Fruit fly (Drosophila melanogaster) whole organism, prepupa: Measurements from ENCODE around the gene Pex10.

ENCODE experiments used
- Blimp-1 ChIP-seq: fragments of 200-800 bp; sonication (Bioruptor generic); optimal IDR thresholded peaks from 3 replicates; lab custom pipeline; 2017; ENCODE audit warnings: missing biosample characterization, missing genetic modification characterization, mild to moderate bottlenecking, moderate library complexity, missing genetic modification reagents
- CG10631 ChIP-seq: fragments of 200-800 bp; sonication (Bioruptor generic); optimal IDR thresholded peaks from 2 replicates; lab custom pipeline; 2016; ENCODE audit warnings: missing biosample characterization, missing genetic modification characterization
- CG10669 ChIP-seq: fragments of 200-800 bp; sonication (Bioruptor generic); optimal IDR thresholded peaks from 3 replicates; lab custom pipeline; 2018; ENCODE audit warnings: missing biosample characterization, mild to moderate bottlenecking, missing genetic modification characterization, moderate library complexity
- CG11294 ChIP-seq: fragments of 200-800 bp; sonication (Bioruptor generic); IDR thresholded peaks from 2 replicates; pipeline ENCODE4 v1.3.6; 2022; ENCODE audit warnings: missing biosample characterization, missing genetic modification characterization
- CG11762 ChIP-seq: fragments of 200-800 bp; sonication (Bioruptor generic); optimal IDR thresholded peaks from 3 replicates; lab custom pipeline; 2016; ENCODE audit warnings: missing biosample characterization, missing genetic modification characterization; ENCODE audit not compliant: insufficient read depth
- CG11902 ChIP-seq: fragments of 200-800 bp; sonication (Bioruptor generic); optimal IDR thresholded peaks from 3 replicates; lab custom pipeline; 2016; ENCODE audit warnings: missing biosample characterization, missing genetic modification characterization
- CG15336 ChIP-seq: fragments of 200-800 bp; sonication (Bioruptor generic); IDR thresholded peaks from 2 replicates; pipeline ENCODE4 v1.3.6; 2022; ENCODE audit warnings: missing biosample characterization, missing genetic modification characterization
- CG1621 ChIP-seq: fragments of 200-800 bp; sonication (Bioruptor generic); optimal IDR thresholded peaks from 3 replicates; lab custom pipeline; 2018; ENCODE audit warnings: missing biosample characterization, mild to moderate bottlenecking, missing genetic modification characterization
- CG16779 ChIP-seq: fragments of 200-800 bp; sonication (Bioruptor generic); optimal IDR thresholded peaks from 3 replicates; lab custom pipeline; 2017; ENCODE audit warnings: missing biosample characterization, mild to moderate bottlenecking, missing genetic modification characterization
- CG31627 ChIP-seq: fragments of 200-800 bp; sonication (Bioruptor generic); optimal IDR thresholded peaks from 3 replicates; lab custom pipeline; 2016; ENCODE audit warnings: missing biosample characterization, missing genetic modification characterization
- CG32006 ChIP-seq: fragments of 200-800 bp; sonication (Bioruptor generic); optimal IDR thresholded peaks from 3 replicates; lab custom pipeline; 2017; ENCODE audit warnings: missing biosample characterization, mild to moderate bottlenecking, missing genetic modification characterization
- CG34406 ChIP-seq: fragments of 200-800 bp; sonication (Bioruptor generic); optimal IDR thresholded peaks from 3 replicates; lab custom pipeline; 2016; ENCODE audit warnings: missing biosample characterization, missing genetic modification characterization
- CG4318 ChIP-seq: fragments of 200-800 bp; sonication (Bioruptor generic); optimal IDR thresholded peaks from 3 replicates; lab custom pipeline; 2017; ENCODE audit warnings: missing biosample characterization, mild to moderate bottlenecking, missing genetic modification characterization
- CG6163 ChIP-seq: fragments of 200-800 bp; sonication (Bioruptor generic); IDR thresholded peaks from 3 replicates; pipeline ENCODE4 v1.3.6; 2022; ENCODE audit warnings: missing biosample characterization, missing genetic modification characterization
- CG6276 ChIP-seq: fragments of 200-800 bp; sonication (Bioruptor generic); optimal IDR thresholded peaks from 2 replicates; lab custom pipeline; 2017; ENCODE audit warnings: missing biosample characterization, mild to moderate bottlenecking, missing genetic modification characterization
- CG6792 ChIP-seq: fragments of 200-800 bp; sonication (Bioruptor generic); optimal IDR thresholded peaks from 3 replicates; lab custom pipeline; 2016; ENCODE audit warnings: missing biosample characterization, missing genetic modification characterization
- CG6808 ChIP-seq: fragments of 200-800 bp; sonication (Bioruptor generic); optimal IDR thresholded peaks from 3 replicates; lab custom pipeline; 2017; ENCODE audit warnings: missing biosample characterization, missing genetic modification characterization, mild to moderate bottlenecking, moderate library complexity, missing genetic modification reagents
- CG8119 ChIP-seq: fragments of 200-800 bp; sonication (Bioruptor generic); IDR thresholded peaks from 3 replicates; pipeline ENCODE4 v1.3.6; 2022; ENCODE audit warnings: missing biosample characterization, missing genetic modification characterization
- CG8319 ChIP-seq: fragments of 200-800 bp; sonication (Bioruptor generic); optimal IDR thresholded peaks from 3 replicates; lab custom pipeline; 2016; ENCODE audit warnings: missing biosample characterization, missing genetic modification characterization
- CG8632 ChIP-seq: fragments of 200-800 bp; sonication (Bioruptor generic); optimal IDR thresholded peaks from 3 replicates; lab custom pipeline; 2016; ENCODE audit warnings: missing biosample characterization, missing genetic modification characterization
- CG9139 ChIP-seq: fragments of 200-800 bp; sonication (Bioruptor generic); optimal IDR thresholded peaks from 3 replicates; lab custom pipeline; 2017; ENCODE audit warnings: missing biosample characterization, mild to moderate bottlenecking, missing genetic modification characterization
- Eip75B ChIP-seq: fragments of 200-800 bp; sonication (Bioruptor generic); optimal IDR thresholded peaks from 3 replicates; lab custom pipeline; 2016; ENCODE audit warnings: missing biosample characterization, missing genetic modification characterization
- Eip93F ChIP-seq: fragments of 200-800 bp; sonication (Bioruptor generic); optimal IDR thresholded peaks from 2 replicates; lab custom pipeline; 2016; ENCODE audit warnings: missing biosample characterization, mild to moderate bottlenecking, missing genetic modification characterization
- Ets21C ChIP-seq: fragments of 200-800 bp; sonication (Bioruptor generic); optimal IDR thresholded peaks from 3 replicates; lab custom pipeline; 2016; ENCODE audit warnings: missing biosample characterization, missing genetic modification characterization
- Ets96B ChIP-seq: fragments of 200-800 bp; optimal IDR thresholded peaks from 2 replicates; lab custom pipeline; 2019; ENCODE audit warnings: missing biosample characterization, mild to moderate bottlenecking, missing genetic modification characterization, moderate library complexity
- Gug ChIP-seq: fragments of 200-800 bp; sonication (Bioruptor generic); IDR thresholded peaks from 2 replicates; pipeline ENCODE4 v1.3.6; 2022; ENCODE audit warnings: missing biosample characterization, missing genetic modification characterization
- Hr38 ChIP-seq: sonication (Bioruptor generic); optimal IDR thresholded peaks from 2 replicates; lab custom pipeline; 2016; ENCODE audit warnings: missing biosample characterization, missing genetic modification characterization
- Hr39 ChIP-seq: fragments of 200-800 bp; sonication (Bioruptor generic); optimal IDR thresholded peaks from 2 replicates; lab custom pipeline; 2016; ENCODE audit warnings: missing biosample characterization, missing genetic modification characterization
- Hr4 ChIP-seq: fragments of 200-800 bp; sonication (Bioruptor generic); optimal IDR thresholded peaks from 3 replicates; lab custom pipeline; 2016; ENCODE audit warnings: missing biosample characterization, missing genetic modification characterization
- Lpt ChIP-seq: fragments of 200-800 bp; sonication (Bioruptor generic); optimal IDR thresholded peaks from 3 replicates; lab custom pipeline; 2016; ENCODE audit warnings: missing biosample characterization, missing genetic modification characterization
- OdsH ChIP-seq: fragments of 200-800 bp; sonication (Bioruptor generic); optimal IDR thresholded peaks from 3 replicates; lab custom pipeline; 2016; ENCODE audit warnings: missing biosample characterization, missing genetic modification characterization
- Smox ChIP-seq: fragments of 200-800 bp; sonication (Bioruptor generic); optimal IDR thresholded peaks from 3 replicates; lab custom pipeline; 2016; ENCODE audit warnings: missing biosample characterization, missing genetic modification characterization
- Sox14 ChIP-seq: fragments of 200-800 bp; sonication (Bioruptor generic); optimal IDR thresholded peaks from 3 replicates; lab custom pipeline; 2016; ENCODE audit warnings: missing biosample characterization, missing genetic modification characterization
- Sox15 ChIP-seq: fragments of 200-800 bp; sonication (Bioruptor generic); optimal IDR thresholded peaks from 3 replicates; lab custom pipeline; 2016; ENCODE audit warnings: missing biosample characterization, missing genetic modification characterization
- achi ChIP-seq: fragments of 200-800 bp; sonication (Bioruptor generic); optimal IDR thresholded peaks from 3 replicates; lab custom pipeline; 2016; ENCODE audit warnings: missing biosample characterization, missing genetic modification characterization
- acj6 ChIP-seq: fragments of 200-800 bp; sonication (Bioruptor generic); optimal IDR thresholded peaks from 3 replicates; lab custom pipeline; 2016; ENCODE audit warnings: missing biosample characterization, missing genetic modification characterization
- cyc ChIP-seq: fragments of 200-800 bp; sonication (Bioruptor generic); optimal IDR thresholded peaks from 3 replicates; lab custom pipeline; 2016; ENCODE audit warnings: missing biosample characterization, missing genetic modification characterization
- dac ChIP-seq: fragments of 200-800 bp; sonication (Bioruptor generic); optimal IDR thresholded peaks from 2 replicates; lab custom pipeline; 2017; ENCODE audit warnings: missing biosample characterization, mild to moderate bottlenecking, missing genetic modification characterization
- eg ChIP-seq: fragments of 200-800 bp; sonication (Bioruptor generic); IDR thresholded peaks from 3 replicates; pipeline ENCODE4 v1.3.6; 2022; ENCODE audit warnings: missing biosample characterization, missing genetic modification characterization
- fd59A ChIP-seq: fragments of 200-800 bp; sonication (Bioruptor generic); optimal IDR thresholded peaks from 2 replicates; lab custom pipeline; 2017; ENCODE audit warnings: missing biosample characterization, mild to moderate bottlenecking, missing genetic modification characterization, missing genetic modification reagents
- fd85E ChIP-seq: fragments of 200-800 bp; sonication (Bioruptor generic); optimal IDR thresholded peaks from 3 replicates; lab custom pipeline; 2016; ENCODE audit warnings: missing biosample characterization, missing genetic modification characterization
- fkh ChIP-seq: fragments of 200-800 bp; sonication (Bioruptor generic); optimal IDR thresholded peaks from 3 replicates; lab custom pipeline; 2017; ENCODE audit warnings: missing biosample characterization, mild to moderate bottlenecking, missing genetic modification characterization, moderate library complexity
- lz ChIP-seq: fragments of 200-800 bp; sonication (Bioruptor generic); optimal IDR thresholded peaks from 3 replicates; lab custom pipeline; 2016; ENCODE audit warnings: missing biosample characterization, missing genetic modification characterization
- net ChIP-seq: fragments of 200-800 bp; sonication (Bioruptor generic); optimal IDR thresholded peaks from 3 replicates; lab custom pipeline; 2016; ENCODE audit warnings: missing biosample characterization, missing genetic modification characterization
- pdm3 ChIP-seq: fragments of 200-800 bp; sonication (Bioruptor generic); optimal IDR thresholded peaks from 3 replicates; lab custom pipeline; 2016; ENCODE audit warnings: missing biosample characterization, missing genetic modification characterization
- salr ChIP-seq, 2 experiments: fragments of 200-800 bp; sonication (Bioruptor generic); optimal IDR thresholded peaks; 3 replicates each; lab custom pipeline; 2016 to 2018; ENCODE audit warnings: missing biosample characterization in 2 of 2, missing genetic modification characterization in 2 of 2, mild to moderate bottlenecking in 1 of 2
- spab ChIP-seq: fragments of 200-800 bp; sonication (Bioruptor generic); optimal IDR thresholded peaks from 2 replicates; lab custom pipeline; 2017; ENCODE audit warnings: missing biosample characterization, mild to moderate bottlenecking, missing genetic modification characterization, missing genetic modification reagents
- ss ChIP-seq, 2 experiments: fragments of 200-800 bp; sonication (Bioruptor generic); optimal IDR thresholded peaks; 2 replicates in 1 of 2; 3 replicates in 1 of 2; lab custom pipeline; 2017 to 2018; ENCODE audit warnings: mild to moderate bottlenecking in 2 of 2, missing biosample characterization in 2 of 2, missing genetic modification characterization in 2 of 2, moderate library complexity in 1 of 2
- svp ChIP-seq: fragments of 200-800 bp; sonication (Bioruptor generic); peaks from one replicate; lab custom pipeline; 2016; ENCODE audit warnings: missing biosample characterization, missing genetic modification characterization
- topi ChIP-seq: fragments of 200-800 bp; sonication (Bioruptor generic); optimal IDR thresholded peaks from 3 replicates; lab custom pipeline; 2016; ENCODE audit warnings: missing biosample characterization, missing genetic modification characterization

Gene Pex10

DNA sequence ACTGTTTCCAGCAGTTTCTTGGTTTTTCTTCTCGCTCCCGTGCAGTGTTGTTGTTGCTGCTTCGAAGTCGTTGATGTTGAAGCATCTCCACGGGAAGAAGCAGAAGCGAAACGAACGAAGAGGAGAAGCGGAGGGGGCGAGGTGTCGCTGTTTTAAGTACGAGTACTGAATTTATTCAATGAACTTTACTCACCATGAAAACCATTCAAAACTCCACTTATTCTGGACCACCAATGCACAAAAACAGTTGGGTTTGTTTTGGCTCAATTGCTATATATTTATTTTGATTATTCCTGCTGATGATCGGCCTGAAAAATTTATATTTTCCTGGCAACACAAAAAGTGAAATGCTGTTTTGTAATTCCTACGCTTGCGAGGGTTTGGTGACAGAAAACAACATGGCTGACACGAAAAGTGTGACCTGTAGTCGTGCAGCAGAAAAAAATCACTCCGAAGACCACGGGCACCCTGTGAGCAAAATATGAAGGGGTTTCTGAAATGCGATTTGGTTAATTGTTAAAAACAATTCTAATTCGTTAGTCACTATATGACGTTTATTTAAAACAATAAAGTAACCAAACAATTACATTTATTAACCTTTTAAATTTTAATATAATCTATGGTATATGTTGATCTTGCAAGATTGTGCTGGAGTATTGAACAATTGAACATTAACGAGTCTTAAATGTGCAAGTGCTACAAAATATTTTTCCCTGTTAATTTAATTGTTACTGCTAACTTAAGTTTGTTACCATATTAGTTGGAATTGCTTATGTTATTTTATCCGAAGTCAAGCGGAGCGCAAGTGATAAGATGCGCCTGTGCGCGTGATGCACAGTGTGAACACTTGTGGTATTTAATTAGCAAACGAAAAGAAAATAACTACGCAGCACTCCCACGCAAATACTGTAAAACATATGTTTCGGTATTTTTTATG lies 10.5 kb downstream of the Pex10 start, which contains the start of gene CG7879:
TSS of gene CG7879 (minus strand) at position 384 of the 937 bp plus-strand sequence.
- TF ChIP-seq cyc (peak; percentile 7), CG31627 (GFP tag; lab: Kevin White, UChicago) (peak; percentile 31), Ets21C (GFP tag; lab: Kevin White, UChicago) (no peak), Hr39 (GFP tag; lab: Kevin White, UChicago) (no peak), CG6163 (peak; percentile 34; the same call in 2 of the 3 replicates), CG16779 (peak; percentile 50), Eip75B (GFP tag; lab: Kevin White, UChicago) (no peak), dac (GFP tag; lab: Kevin White, UChicago) (no peak), Hr38 (no peak), CG9139 (GFP tag; lab: Kevin White, UChicago) (no peak), CG6792 (GFP tag; lab: Kevin White, UChicago) (no peak), Ets96B (tag; lab: Kevin White, UChicago) (no peak), salr (GFP tag; optimal IDR thresholded peaks at IDR 0.05; lab: Kevin White, UChicago) (no peak), Sox15 (GFP tag; lab: Kevin White, UChicago) (peak; percentile 11), CG32006 (GFP tag; lab: Kevin White, UChicago) (no peak), svp (peak; percentile 57), CG8319 (GFP tag; lab: Kevin White, UChicago) (no peak), CG11902 (GFP tag; lab: Kevin White, UChicago) (no peak), Eip93F (GFP tag; lab: Kevin White, UChicago) (no peak), achi (GFP tag; lab: Kevin White, UChicago) (no peak), topi (no peak), Lpt (GFP tag; lab: Kevin White, UChicago) (no peak), Hr4 (GFP tag; lab: Kevin White, UChicago) (peak; percentile 42), CG1621 (tag; lab: Kevin White, UChicago) (no peak), fd59A (no peak), pdm3 (GFP tag; lab: Kevin White, UChicago) (no peak), CG10631 (GFP tag; lab: Kevin White, UChicago) (peak; percentile 50), net (GFP tag; lab: Kevin White, UChicago) (peak; percentile 55), CG34406 (GFP tag; lab: Kevin White, UChicago) (no peak), CG8119 (GFP tag; lab: Robert Waterston, UW) (no peak), CG6808 (GFP tag; lab: Kevin White, UChicago) (no peak), fkh (no peak), spab (no peak), CG10669 (GFP tag; lab: Kevin White, UChicago) (no peak), lz (peak; percentile 19), Gug (GFP tag; lab: Robert Waterston, UW) (no peak), eg (0 out of 3 replicates have a peak, but pooled peaks have one; percentile 25), fd85E (no peak), CG6276 (no peak), OdsH (GFP tag; lab: Kevin White, UChicago) (peak; percentile 48), CG11762 (GFP tag; lab: Kevin White, UChicago) (no peak), Smox (no peak), CG4318 (GFP tag; lab: Kevin White, UChicago) (no peak), Sox14 (GFP tag; lab: Kevin White, UChicago) (no peak), Blimp-1 (no peak), ss (GFP tag; optimal IDR thresholded peaks at IDR 0.05; lab: Kevin White, UChicago) (peak; percentile 10 to 20), CG15336 (GFP tag; lab: Robert Waterston, UW) (peak; percentile 20; the same call in 1 of the 2 replicates), CG8632 (GFP tag; lab: Kevin White, UChicago) (no peak), CG11294 (GFP tag; lab: Robert Waterston, UW) (no peak), acj6 (GFP tag; lab: Kevin White, UChicago) (no peak)
